Fruit fly (Drosophila melanogaster) whole organism, embryonic: ENCODE data around the gene iav.

Experiments used
- ATbp ChIP-seq: fragments of 200-800 bp; sonication (Bioruptor generic); optimal IDR thresholded peaks from 2 replicates; lab custom pipeline; 2017; ENCODE audit warnings: missing biosample characterization, mild to moderate bottlenecking, missing genetic modification characterization, missing genetic modification reagents
- Bdp1 ChIP-seq: fragments of 200-800 bp; sonication (Bioruptor generic); optimal IDR thresholded peaks from 3 replicates; lab custom pipeline; 2016; ENCODE audit warnings: missing biosample characterization, missing genetic modification characterization
- C15 ChIP-seq: fragments of 200-800 bp; sonication (Bioruptor generic); IDR thresholded peaks from 3 replicates; pipeline ENCODE4 v1.3.6; 2022; ENCODE audit warnings: missing biosample characterization, missing genetic modification characterization
- CG10267 ChIP-seq: fragments of 200-800 bp; sonication (Bioruptor generic); optimal IDR thresholded peaks from 2 replicates; lab custom pipeline; 2018; ENCODE audit warnings: missing biosample characterization, mild to moderate bottlenecking, missing genetic modification characterization, moderate library complexity
- CG10274 ChIP-seq: fragments of 200-800 bp; sonication (Bioruptor generic); optimal IDR thresholded peaks from 3 replicates; lab custom pipeline; 2017; ENCODE audit warnings: missing biosample characterization, mild to moderate bottlenecking, missing genetic modification characterization
- CG10654 ChIP-seq: fragments of 200-800 bp; sonication (Bioruptor generic); optimal IDR thresholded peaks from 2 replicates; lab custom pipeline; 2016; ENCODE audit warnings: missing biosample characterization, missing genetic modification characterization
- CG11093 ChIP-seq: fragments of 200-800 bp; sonication (Bioruptor generic); IDR thresholded peaks from 3 replicates; pipeline ENCODE4 v1.3.6; 2022; ENCODE audit warnings: missing biosample characterization, missing genetic modification characterization
- CG11560 ChIP-seq: fragments of 200-800 bp; sonication (Bioruptor generic); IDR thresholded peaks from 3 replicates; pipeline ENCODE4 v1.3.6; 2022; ENCODE audit warnings: missing biosample characterization, missing genetic modification characterization
- CG12071 ChIP-seq: fragments of 200-800 bp; sonication (Bioruptor generic); optimal IDR thresholded peaks from 3 replicates; lab custom pipeline; 2018; ENCODE audit warnings: missing biosample characterization, mild to moderate bottlenecking, missing genetic modification characterization
- CG1529 ChIP-seq: fragments of 200-800 bp; sonication (Bioruptor generic); optimal IDR thresholded peaks from 3 replicates; lab custom pipeline; 2018; ENCODE audit warnings: missing biosample characterization, missing genetic modification characterization
- CG3163 ChIP-seq: fragments of 200-800 bp; sonication (Bioruptor generic); optimal IDR thresholded peaks from 3 replicates; lab custom pipeline; 2016; ENCODE audit warnings: missing biosample characterization, missing genetic modification characterization
- CG4328 ChIP-seq: fragments of 200-800 bp; sonication (Bioruptor generic); optimal IDR thresholded peaks from 3 replicates; lab custom pipeline; 2017; ENCODE audit warnings: missing biosample characterization, missing genetic modification reagents, missing genetic modification characterization
- CG6683 ChIP-seq: fragments of 200-800 bp; sonication (Bioruptor generic); optimal IDR thresholded peaks from 2 replicates; lab custom pipeline; 2017; ENCODE audit warnings: missing biosample characterization, mild to moderate bottlenecking, missing genetic modification characterization, missing genetic modification reagents
- CG6689 ChIP-seq: fragments of 200-800 bp; sonication (Bioruptor generic); IDR thresholded peaks from 2 replicates; pipeline ENCODE4 v1.3.6; 2022; ENCODE audit warnings: missing biosample characterization, missing genetic modification characterization
- CG6765 ChIP-seq: fragments of 200-800 bp; sonication (Bioruptor generic); optimal IDR thresholded peaks from 3 replicates; lab custom pipeline; 2017; ENCODE audit warnings: missing biosample characterization, mild to moderate bottlenecking, missing genetic modification characterization
- CG7556 ChIP-seq: fragments of 200-800 bp; sonication (Bioruptor generic); optimal IDR thresholded peaks from 2 replicates; lab custom pipeline; 2017; ENCODE audit warnings: missing biosample characterization, mild to moderate bottlenecking, missing genetic modification characterization
- CG8281 ChIP-seq: fragments of 200-800 bp; sonication (Bioruptor generic); optimal IDR thresholded peaks from 2 replicates; lab custom pipeline; 2018; ENCODE audit warnings: missing biosample characterization, mild to moderate bottlenecking, missing genetic modification characterization, moderate library complexity
- CG9932 ChIP-seq: fragments of 200-800 bp; sonication (Bioruptor generic); IDR thresholded peaks from 2 replicates; pipeline ENCODE4 v1.3.6; 2022; ENCODE audit warnings: missing biosample characterization, missing genetic modification characterization
- CTCF ChIP-seq: fragments of 200-800 bp; sonication (Bioruptor generic); optimal IDR thresholded peaks from 2 replicates; lab custom pipeline; 2017; ENCODE audit warnings: missing biosample characterization, mild to moderate bottlenecking, missing genetic modification characterization, moderate library complexity
- CoRest ChIP-seq: fragments of 200-800 bp; sonication (Bioruptor generic); optimal IDR thresholded peaks from 3 replicates; lab custom pipeline; 2018; ENCODE audit warnings: missing biosample characterization, mild to moderate bottlenecking, missing genetic modification characterization, moderate library complexity
- Dek ChIP-seq: fragments of 200-800 bp; sonication (Bioruptor generic); optimal IDR thresholded peaks from 3 replicates; lab custom pipeline; 2019; ENCODE audit warnings: missing biosample characterization, mild to moderate bottlenecking, missing genetic modification characterization, moderate library complexity
- Drgx ChIP-seq: fragments of 200-800 bp; sonication (Bioruptor generic); IDR thresholded peaks from 2 replicates; pipeline ENCODE4 v1.3.6; 2022; ENCODE audit warnings: missing biosample characterization, missing genetic modification characterization
- Fer1 ChIP-seq: fragments of 200-800 bp; sonication (Bioruptor generic); optimal IDR thresholded peaks from 2 replicates; lab custom pipeline; 2017; ENCODE audit warnings: missing biosample characterization, mild to moderate bottlenecking, missing genetic modification characterization
- Gsc ChIP-seq: fragments of 200-800 bp; sonication (Bioruptor generic); IDR thresholded peaks from 2 replicates; pipeline ENCODE4 v1.3.6; 2022; ENCODE audit warnings: missing biosample characterization, missing genetic modification characterization
- HLH54F ChIP-seq: fragments of 200-800 bp; sonication (Bioruptor generic); optimal IDR thresholded peaks from 3 replicates; lab custom pipeline; 2016; ENCODE audit warnings: missing biosample characterization, missing genetic modification characterization
- Hr3 ChIP-seq: fragments of 200-800 bp; sonication (Bioruptor generic); optimal IDR thresholded peaks from 3 replicates; lab custom pipeline; 2016; ENCODE audit warnings: missing biosample characterization, missing genetic modification characterization
- Med ChIP-seq: fragments of 200-800 bp; sonication (Bioruptor generic); peaks from one replicate; lab custom pipeline; 2016; ENCODE audit warnings: missing biosample characterization, missing genetic modification characterization, mild to moderate bottlenecking, inconsistent platforms, moderate library complexity
- Nf-YA ChIP-seq: fragments of 200-800 bp; sonication (Bioruptor generic); IDR thresholded peaks from 2 replicates; pipeline ENCODE4 v1.3.6; 2022; ENCODE audit warnings: missing biosample characterization, missing genetic modification characterization
- Nf-YB ChIP-seq: fragments of 200-800 bp; sonication (Bioruptor generic); optimal IDR thresholded peaks from 3 replicates; lab custom pipeline; 2019; ENCODE audit warnings: missing biosample characterization, mild to moderate bottlenecking, missing genetic modification characterization, moderate library complexity
- Rfx ChIP-seq: fragments of 200-800 bp; sonication (Bioruptor generic); IDR thresholded peaks from 2 replicates; pipeline ENCODE4 v1.3.6; 2022; ENCODE audit warnings: missing biosample characterization, missing genetic modification characterization
- Side ChIP-seq: fragments of 200-800 bp; sonication (Bioruptor generic); optimal IDR thresholded peaks from 2 replicates; lab custom pipeline; 2016; ENCODE audit warnings: missing biosample characterization, missing genetic modification characterization
- cad ChIP-seq: fragments of >200 bp; optimal IDR thresholded peaks from 2 replicates; lab custom pipeline; 2017; ENCODE audit warnings: missing biosample characterization, missing genetic modification characterization
- chm ChIP-seq: fragments of 200-800 bp; sonication (Bioruptor generic); IDR thresholded peaks from 2 replicates; pipeline ENCODE4 v1.3.6; 2022; ENCODE audit warnings: missing biosample characterization, missing genetic modification characterization
- crp ChIP-seq, 2 experiments: fragments of 200-800 bp; sonication (Bioruptor generic); optimal IDR thresholded peaks; 2 replicates in 1 of 2; 3 replicates in 1 of 2; lab custom pipeline; 2017; ENCODE audit warnings: missing biosample characterization in 2 of 2, missing genetic modification characterization in 2 of 2, mild to moderate bottlenecking in 1 of 2, moderate library complexity in 1 of 2
- exex ChIP-seq: fragments of 200-800 bp; sonication (Bioruptor generic); optimal IDR thresholded peaks from 4 replicates; lab custom pipeline; 2018; ENCODE audit warnings: missing biosample characterization, mild to moderate bottlenecking, missing genetic modification characterization, moderate library complexity
- her ChIP-seq: fragments of 200-800 bp; sonication (Bioruptor generic); optimal IDR thresholded peaks from 2 replicates; lab custom pipeline; 2016; ENCODE audit warnings: missing biosample characterization, missing genetic modification characterization
- kni ChIP-seq: fragments of 200-800 bp; sonication (Bioruptor generic); optimal IDR thresholded peaks from 3 replicates; lab custom pipeline; 2017; ENCODE audit warnings: mild to moderate bottlenecking, missing biosample characterization, missing genetic modification reagents, missing genetic modification characterization
- knrl ChIP-seq: fragments of 200-800 bp; sonication (Bioruptor generic); IDR thresholded peaks from 3 replicates; pipeline ENCODE4 v1.3.6; 2022; ENCODE audit warnings: missing biosample characterization, missing genetic modification characterization; ENCODE audit not compliant: partially characterized antibody
- lbe ChIP-seq: fragments of 200-800 bp; sonication (Bioruptor generic); optimal IDR thresholded peaks from 2 replicates; lab custom pipeline; 2016; ENCODE audit warnings: missing biosample characterization, mild to moderate bottlenecking, missing genetic modification characterization
- lmd ChIP-seq: fragments of 200-800 bp; sonication (Bioruptor generic); IDR thresholded peaks from 2 replicates; pipeline ENCODE4 v1.3.6; 2022; ENCODE audit warnings: missing biosample characterization, missing genetic modification characterization
- pita ChIP-seq: fragments of 200-800 bp; sonication (Bioruptor generic); optimal IDR thresholded peaks from 2 replicates; lab custom pipeline; 2017; ENCODE audit warnings: missing biosample characterization, mild to moderate bottlenecking, missing genetic modification characterization
- psq ChIP-seq: fragments of 200-800 bp; sonication (Bioruptor generic); optimal IDR thresholded peaks from 2 replicates; lab custom pipeline; 2017; ENCODE audit warnings: missing biosample characterization, missing genetic modification characterization
- pzg ChIP-seq: fragments of 200-800 bp; sonication (Bioruptor generic); optimal IDR thresholded peaks from 3 replicates; lab custom pipeline; 2018; ENCODE audit warnings: missing biosample characterization, mild to moderate bottlenecking, missing genetic modification characterization, moderate library complexity
- sim ChIP-seq: fragments of 200-800 bp; sonication (Bioruptor generic); IDR thresholded peaks from 2 replicates; pipeline ENCODE4 v1.3.6; 2022; ENCODE audit warnings: missing biosample characterization, missing genetic modification characterization
- sisA ChIP-seq: fragments of 200-800 bp; sonication (Bioruptor generic); IDR thresholded peaks from 2 replicates; pipeline ENCODE4 v1.3.6; 2022; ENCODE audit warnings: missing biosample characterization, missing genetic modification characterization
- ssp ChIP-seq: fragments of 200-800 bp; sonication (Bioruptor generic); IDR thresholded peaks from 2 replicates; pipeline ENCODE4 v1.3.6; 2022; ENCODE audit warnings: missing biosample characterization, missing genetic modification characterization
- tll ChIP-seq, 2 experiments: fragments of 200-800 bp in 1 of 2; fragments of >200 bp in 1 of 2; sonication (Bioruptor generic) in 1 of 2; optimal IDR thresholded peaks; 2 replicates each; lab custom pipeline; 2017 to 2019; ENCODE audit warnings: missing biosample characterization in 2 of 2, missing genetic modification characterization in 2 of 2, mild to moderate bottlenecking in 1 of 2, moderate library complexity in 1 of 2
- tna ChIP-seq: fragments of 200-800 bp; sonication (Bioruptor generic); IDR thresholded peaks from 2 replicates; pipeline ENCODE4 v1.3.6; 2022; ENCODE audit warnings: missing biosample characterization, missing genetic modification characterization; ENCODE audit not compliant: partially characterized antibody
- ttk ChIP-seq: fragments of 200-800 bp; sonication (Bioruptor generic); IDR thresholded peaks from 2 replicates; pipeline ENCODE4 v2.1.2; 2022; ENCODE audit warnings: missing biosample characterization, missing genetic modification characterization
- vnd ChIP-seq: fragments of 200-800 bp; sonication (Bioruptor generic); IDR thresholded peaks from 3 replicates; pipeline ENCODE4 v1.3.6; 2022; ENCODE audit warnings: missing biosample characterization, missing genetic modification characterization; ENCODE audit not compliant: partially characterized antibody
- wdn ChIP-seq: fragments of 200-800 bp; sonication (Bioruptor generic); IDR thresholded peaks from 2 replicates; pipeline ENCODE4 v1.3.6; 2022; ENCODE audit warnings: missing biosample characterization, missing genetic modification characterization

The iav gene

dm6 chrX:6852574-6852973 is 38.8 kb downstream of the iav start (continued):
- TF ChIP-seq Gsc (GFP tag; lab: Robert Waterston, UW): no peak
- peak; percentile 69 for TF ChIP-seq CG6683 (GFP tag; lab: Kevin White, UChicago)
- TF ChIP-seq crp (GFP tag; optimal IDR thresholded peaks at IDR 0.05; lab: Kevin White, UChicago): peak in 1 of 2 experiments; percentile 49
- peak; percentile 91 for TF ChIP-seq her (GFP tag; lab: Kevin White, UChicago)
- peak; percentile 91 for TF ChIP-seq Fer1
- TF ChIP-seq psq: peak; percentile 61
- peak; percentile 92 for TF ChIP-seq lmd (GFP tag; lab: Robert Waterston, UW)
- peak; percentile 88 for TF ChIP-seq CG7556 (GFP tag; lab: Kevin White, UChicago)
- TF ChIP-seq ttk (GFP tag; lab: Robert Waterston, UW): peak; percentile 80
- peak; percentile 71 for TF ChIP-seq exex (tag; lab: Kevin White, UChicago)
- peak; percentile 94 for TF ChIP-seq Rfx
- peak; percentile 96 for TF ChIP-seq ssp
- TF ChIP-seq Hr3 (GFP tag; lab: Kevin White, UChicago): peak; percentile 82
- TF ChIP-seq Nf-YB (GFP tag; lab: Kevin White, UChicago): peak; percentile 67
- no peak for TF ChIP-seq tll (GFP tag; optimal IDR thresholded peaks at IDR 0.05; lab: Kevin White, UChicago)
- TF ChIP-seq CG4328: peak; percentile 89
- no peak for TF ChIP-seq knrl
- peak; percentile 76 for TF ChIP-seq pzg
- peak; percentile 91 for TF ChIP-seq CG6689
- TF ChIP-seq Side (GFP tag; lab: Kevin White, UChicago): peak; percentile 93
- TF ChIP-seq Nf-YA (GFP tag; lab: Robert Waterston, UW): peak; percentile 64
- TF ChIP-seq pita: no peak
- no peak; the same call in 2 of the 3 replicates for TF ChIP-seq vnd (GFP tag; lab: Robert Waterston, UW)
- peak; percentile 87 for TF ChIP-seq CG9932 (GFP tag; lab: Robert Waterston, UW)
- peak; percentile 68 for TF ChIP-seq CG6765
- TF ChIP-seq wdn (GFP tag; lab: Robert Waterston, UW): peak; percentile 72
- TF ChIP-seq CG12071: peak; percentile 88
- TF ChIP-seq CG11560 (tag; lab: Robert Waterston, UW): peak; percentile 64
- peak; percentile 99 for TF ChIP-seq Med
- peak; percentile 55; the same call in 1 of the 2 replicates for TF ChIP-seq chm (GFP tag; lab: Robert Waterston, UW)
- peak; percentile 74 for TF ChIP-seq kni
- peak; percentile 79 for TF ChIP-seq CG1529 (GFP tag; lab: Kevin White, UChicago)
- 0 out of 3 replicates have a peak, but pooled peaks have one; percentile 60 for TF ChIP-seq C15 (GFP tag; lab: Robert Waterston, UW)
- peak; percentile 87 for TF ChIP-seq Drgx (GFP tag; lab: Robert Waterston, UW)
- TF ChIP-seq CG3163: peak; percentile 78
- TF ChIP-seq sisA: peak; percentile 86
- peak; percentile 96 for TF ChIP-seq CoRest
- TF ChIP-seq sim (GFP tag; lab: Robert Waterston, UW): peak; percentile 71
- TF ChIP-seq ATbp (GFP tag; lab: Kevin White, UChicago): peak; percentile 70
- TF ChIP-seq Bdp1 (GFP tag; lab: Kevin White, UChicago): peak; percentile 81
- TF ChIP-seq HLH54F (GFP tag; lab: Kevin White, UChicago): peak; percentile 93
- peak; percentile 79 for TF ChIP-seq lbe
- TF ChIP-seq CG10267 (tag; lab: Kevin White, UChicago): peak; percentile 84
- TF ChIP-seq cad (GFP tag; lab: Kevin White, UChicago): no peak
- TF ChIP-seq Dek (tag; lab: Kevin White, UChicago): peak; percentile 91
- TF ChIP-seq CG11093 (GFP tag; lab: Robert Waterston, UW): peak; percentile 85
- peak; percentile 73 for TF ChIP-seq CTCF
- no peak; the same call in 1 of the 2 replicates for TF ChIP-seq tna (GFP tag; lab: Robert Waterston, UW)
- peak; percentile 90 for TF ChIP-seq CG10654
- peak; percentile 80 for TF ChIP-seq CG10274
- peak; percentile 73 for TF ChIP-seq CG8281
